Worm (Caenorhabditis elegans) whole organism, L1 larva: ENCODE data around the gene fil-1.

Experiments used
- ceh-82 ChIP-seq, 3 experiments: fragments of 150-350 bp in 1 of 3; sonication (generic microtip) in 2 of 3; optimal IDR thresholded peaks; 2 replicates each; lab custom pipeline; 2014 to 2017; ENCODE audit warnings: missing biosample characterization in 3 of 3, missing genetic modification characterization in 3 of 3
- hpl-2 ChIP-seq: fragments of 150-350 bp; optimal IDR thresholded peaks from 2 replicates; lab custom pipeline; 2014; ENCODE audit warnings: missing biosample characterization, missing genetic modification reagents, missing genetic modification characterization
- lin-35 ChIP-seq, 2 experiments: fragments of 150-350 bp; optimal IDR thresholded peaks; 2 replicates each; lab custom pipeline; 2014; ENCODE audit warnings: missing biosample characterization in 2 of 2, missing genetic modification characterization in 2 of 2, missing genetic modification reagents in 2 of 2
- nhr-237 ChIP-seq: fragments of 150-350 bp; optimal IDR thresholded peaks from 2 replicates; lab custom pipeline; 2014; ENCODE audit warnings: missing biosample characterization, missing genetic modification characterization
- pax-3 ChIP-seq: fragments of 200-800 bp; sonication (Bioruptor generic); optimal IDR thresholded peaks from 2 replicates; lab custom pipeline; 2018; ENCODE audit warnings: mild to moderate bottlenecking, missing genetic modification characterization, moderate library complexity, missing compliant biosample characterization
- pqm-1 ChIP-seq: sonication (generic microtip); optimal IDR thresholded peaks from 3 replicates; lab custom pipeline; 2017; ENCODE audit warnings: missing biosample characterization, missing genetic modification characterization
- rnt-1 ChIP-seq: sonication (generic microtip); optimal IDR thresholded peaks from 2 replicates; lab custom pipeline; 2016; ENCODE audit warnings: mild to moderate bottlenecking, missing genetic modification characterization, moderate library complexity, missing compliant biosample characterization
- snpc-4 ChIP-seq: fragments of 150-350 bp; optimal IDR thresholded peaks from 2 replicates; lab custom pipeline; 2014; ENCODE audit warnings: missing biosample characterization, missing genetic modification characterization
- unc-62 ChIP-seq: fragments of 150-350 bp; optimal IDR thresholded peaks from 2 replicates; lab custom pipeline; 2014; ENCODE audit warnings: missing biosample characterization, missing genetic modification reagents, missing genetic modification characterization

DNA sequence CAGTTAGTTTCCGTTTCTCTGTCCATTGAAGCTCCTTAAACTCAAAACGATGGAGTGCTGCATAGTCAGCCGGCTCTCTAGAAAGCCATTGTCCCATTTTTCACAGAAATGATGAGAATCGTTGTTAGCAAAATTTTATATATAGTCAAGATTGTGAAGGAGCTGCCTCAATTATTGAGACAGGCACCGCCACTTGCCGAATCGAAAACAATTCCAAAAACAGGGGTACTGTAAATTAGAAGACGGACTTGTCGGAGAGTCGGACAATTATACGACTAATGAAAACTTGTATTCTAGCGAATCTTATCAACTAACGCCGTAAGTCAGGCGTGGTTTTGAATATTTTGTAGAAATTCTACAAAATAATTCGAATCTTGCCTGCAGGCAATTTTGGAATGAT lies 26.6 kb downstream of the fil-1 start, which contains the start of gene F14H8.2:
- no peak for TF ChIP-seq rnt-1 (tag; lab: Kevin White, UChicago)
- TF ChIP-seq snpc-4 (tag; lab: Kevin White, UChicago): no peak
- no peak for TF ChIP-seq ceh-82 (tag; optimal IDR thresholded peaks at IDR 0.05; lab: Kevin White, UChicago)
- TF ChIP-seq pax-3 (tag; lab: Kevin White, UChicago): no peak
- TF ChIP-seq nhr-237: no peak
- TF ChIP-seq unc-62 (GFP tag; lab: Kevin White, UChicago): no peak
- no peak for TF ChIP-seq hpl-2 (GFP tag; lab: Kevin White, UChicago)
- TF ChIP-seq pqm-1: no peak
- no peak for TF ChIP-seq lin-35 (GFP tag; optimal IDR thresholded peaks at IDR 0.05; lab: Kevin White, UChicago)
